Fruit fly (Drosophila melanogaster) Kc167 (cell line): ENCODE data around the gene Etfb.

ENCODE experiments used
- Sin3A ChIP-seq: fragments of >200 bp; optimal IDR thresholded peaks from 2 replicates; lab custom pipeline; 2018; ENCODE audit warnings: missing external identifiers
- h ChIP-seq: fragments of >200 bp; optimal IDR thresholded peaks from 3 replicates; lab custom pipeline; 2018; ENCODE audit warnings: missing external identifiers

DNA sequence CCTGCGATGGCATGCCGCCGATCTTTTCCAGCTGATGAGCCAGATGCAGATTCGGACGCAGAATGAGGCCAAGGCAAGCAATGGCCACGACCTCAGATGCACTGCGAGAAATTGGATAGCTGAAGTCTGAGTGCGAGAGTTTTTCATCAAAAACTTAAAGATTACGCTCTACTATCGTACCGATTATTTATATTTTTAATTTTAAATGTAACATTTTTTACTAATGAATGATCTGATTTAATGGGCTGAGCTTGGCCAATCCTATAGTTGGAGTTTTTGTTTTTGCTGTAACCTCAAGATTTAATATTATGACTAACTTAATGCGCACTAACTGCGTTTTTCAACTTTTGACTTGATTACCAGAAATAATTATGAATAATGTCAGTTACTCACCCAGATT, 40.4 kb downstream of the Etfb start:
- TF ChIP-seq h (lab: Kevin White, UChicago) (no peak), Sin3A (lab: Kevin White, UChicago) (no peak)
